Worm (Caenorhabditis elegans) whole organism, midembryonic: ENCODE measurements around the gene nhr-270.

Source experiments
- T22C8.4 ChIP-seq: fragments of 200-800 bp; sonication (Bioruptor generic); IDR thresholded peaks from 2 replicates; pipeline ENCODE4 v1.3.6; 2022; ENCODE audit warnings: missing genetic modification characterization, missing compliant biosample characterization
- cog-1 ChIP-seq: sonication (generic microtip); optimal IDR thresholded peaks from 2 replicates; lab custom pipeline; 2016; ENCODE audit warnings: missing genetic modification characterization, missing compliant biosample characterization
- flt-1 ChIP-seq: fragments of 200-800 bp; sonication (Bioruptor generic); IDR thresholded peaks from 2 replicates; pipeline ENCODE4 v1.3.6; 2022; ENCODE audit warnings: missing genetic modification characterization, missing compliant biosample characterization
- klf-2 ChIP-seq: fragments of 200-800 bp; sonication (Bioruptor generic); conservative IDR thresholded peaks from 2 replicates; pipeline ENCODE4 v1.3.6; 2022; ENCODE audit warnings: missing genetic modification reagents, missing genetic modification characterization, missing compliant biosample characterization
- med-1 ChIP-seq: sonication (generic microtip); optimal IDR thresholded peaks from 2 replicates; lab custom pipeline; 2017; ENCODE audit warnings: missing genetic modification characterization, mild to moderate bottlenecking, missing compliant biosample characterization, antibody characterized with exemption, missing genetic modification reagents; ENCODE audit not compliant: insufficient read depth
- ref-1 ChIP-seq: fragments of 200-800 bp; sonication (Bioruptor generic); conservative IDR thresholded peaks from 2 replicates; pipeline ENCODE4 v1.3.6; 2022; ENCODE audit warnings: missing genetic modification reagents, missing genetic modification characterization, missing compliant biosample characterization
- tab-1 ChIP-seq: fragments of 200-800 bp; sonication (Bioruptor generic); IDR thresholded peaks from 2 replicates; pipeline ENCODE4 v1.3.6; 2022; ENCODE audit warnings: missing genetic modification characterization, missing compliant biosample characterization
- ztf-23 ChIP-seq: fragments of 200-800 bp; sonication (Bioruptor generic); IDR thresholded peaks from 2 replicates; pipeline ENCODE4 v1.3.6; 2022; ENCODE audit warnings: missing genetic modification reagents, missing genetic modification characterization, missing compliant biosample characterization
- ztf-29 ChIP-seq: fragments of 200-800 bp; sonication (Bioruptor generic); IDR thresholded peaks from 2 replicates; pipeline ENCODE4 v1.3.6; 2022; ENCODE audit warnings: missing genetic modification reagents, missing genetic modification characterization, missing compliant biosample characterization

The nhr-270 gene

ce11 chrV:800271-800670 is 4.3 kb downstream of the nhr-270 start:
- no peak for TF ChIP-seq ztf-23 (GFP tag; lab: Robert Waterston, UW)
- TF ChIP-seq cog-1 (tag; lab: Kevin White, UChicago), result no peak
- TF ChIP-seq flt-1, result no peak
- TF ChIP-seq klf-2 (GFP tag; lab: Robert Waterston, UW), result no peak
- TF ChIP-seq tab-1 (GFP tag; lab: Robert Waterston, UW), result no peak
- TF ChIP-seq T22C8.4 (GFP tag; lab: Robert Waterston, UW), result no peak
- no peak for TF ChIP-seq ztf-29
- no peak for TF ChIP-seq ref-1 (GFP tag; lab: Robert Waterston, UW)
- TF ChIP-seq med-1, result no peak

- no peak for TF ChIP-seq ref-1 (GFP tag; lab: Robert Waterston, UW)
- TF ChIP-seq cog-1 (tag; lab: Kevin White, UChicago), result no peak
- TF ChIP-seq klf-2 (GFP tag; lab: Robert Waterston, UW), result no peak
- TF ChIP-seq med-1, result no peak
- no peak for TF ChIP-seq T22C8.4 (GFP tag; lab: Robert Waterston, UW)
- no peak for TF ChIP-seq flt-1
- TF ChIP-seq ztf-29, result no peak
- TF ChIP-seq ztf-23 (GFP tag; lab: Robert Waterston, UW), result no peak
- TF ChIP-seq tab-1 (GFP tag; lab: Robert Waterston, UW), result no peak
Measured at ce11 chrV:797241-797640, 7.3 kb downstream of the nhr-270 start.

- TF ChIP-seq med-1, result no peak
- TF ChIP-seq cog-1 (tag; lab: Kevin White, UChicago), result no peak
- TF ChIP-seq klf-2 (GFP tag; lab: Robert Waterston, UW), result no peak
- no peak for TF ChIP-seq ref-1 (GFP tag; lab: Robert Waterston, UW)
- no peak for TF ChIP-seq tab-1 (GFP tag; lab: Robert Waterston, UW)
- no peak for TF ChIP-seq ztf-23 (GFP tag; lab: Robert Waterston, UW)
- TF ChIP-seq ztf-29, result no peak
- no peak for TF ChIP-seq T22C8.4 (GFP tag; lab: Robert Waterston, UW)
- TF ChIP-seq flt-1, result no peak
Measured at ce11 chrV:794092-794491, 10.4 kb downstream of the nhr-270 start.

ce11 chrV:782432-782831 is 22.1 kb downstream of the nhr-270 start, which contains the start of gene srab-16:
Gene srab-16, plus strand, starts transcription at chrV:782732.
- TF ChIP-seq flt-1 (no peak), T22C8.4 (GFP tag; lab: Robert Waterston, UW) (no peak), cog-1 (tag; lab: Kevin White, UChicago) (no peak), med-1 (no peak), ztf-23 (GFP tag; lab: Robert Waterston, UW) (no peak), ztf-29 (no peak), tab-1 (GFP tag; lab: Robert Waterston, UW) (no peak), ref-1 (GFP tag; lab: Robert Waterston, UW) (no peak), klf-2 (GFP tag; lab: Robert Waterston, UW) (no peak)

ce11 chrV:779999-780398 is 24.5 kb downstream of the nhr-270 start, which contains the start of gene srbc-60:
Gene srbc-60, plus strand, starts transcription at chrV:780299.
- TF ChIP-seq tab-1 (GFP tag; lab: Robert Waterston, UW), result no peak
- TF ChIP-seq cog-1 (tag; lab: Kevin White, UChicago), result no peak
- TF ChIP-seq ztf-29, result no peak
- no peak for TF ChIP-seq ref-1 (GFP tag; lab: Robert Waterston, UW)
- no peak for TF ChIP-seq ztf-23 (GFP tag; lab: Robert Waterston, UW)
- no peak for TF ChIP-seq T22C8.4 (GFP tag; lab: Robert Waterston, UW)
- no peak for TF ChIP-seq flt-1
- no peak for TF ChIP-seq med-1
- no peak for TF ChIP-seq klf-2 (GFP tag; lab: Robert Waterston, UW)

- TF ChIP-seq klf-2 (GFP tag; lab: Robert Waterston, UW) (no peak), T22C8.4 (GFP tag; lab: Robert Waterston, UW) (no peak)
Measured at ce11 chrV:778339-778738, 26.2 kb downstream of the nhr-270 start, which contains the start of gene srbc-59. Gene srbc-59, plus strand, starts transcription at chrV:778639.

ce11 chrV:777285-777684 is 27.3 kb downstream of the nhr-270 start, which contains the start of gene R09E12.9:
Gene R09E12.9, plus strand, starts transcription at chrV:777600.
- TF ChIP-seq ref-1 (GFP tag; lab: Robert Waterston, UW) (no peak), tab-1 (GFP tag; lab: Robert Waterston, UW) (no peak), ztf-23 (GFP tag; lab: Robert Waterston, UW) (no peak), ztf-29 (no peak), klf-2 (GFP tag; lab: Robert Waterston, UW) (no peak), T22C8.4 (GFP tag; lab: Robert Waterston, UW) (no peak), med-1 (no peak), flt-1 (no peak), cog-1 (tag; lab: Kevin White, UChicago) (no peak)

- TF ChIP-seq med-1 (no peak), tab-1 (GFP tag; lab: Robert Waterston, UW) (no peak), cog-1 (tag; lab: Kevin White, UChicago) (no peak), flt-1 (no peak), klf-2 (GFP tag; lab: Robert Waterston, UW) (no peak), ztf-29 (no peak), ztf-23 (GFP tag; lab: Robert Waterston, UW) (no peak), T22C8.4 (GFP tag; lab: Robert Waterston, UW) (no peak), ref-1 (GFP tag; lab: Robert Waterston, UW) (no peak)
Measured at ce11 chrV:774875-775359, 29.6 kb downstream of the nhr-270 start, which contains the start of gene srbc-58. Gene srbc-58, plus strand, starts transcription at chrV:774995.

ce11 chrV:774341-774740 is 30.2 kb downstream of the nhr-270 start:
- TF ChIP-seq T22C8.4 (GFP tag; lab: Robert Waterston, UW), result no peak
- TF ChIP-seq med-1, result no peak
- no peak for TF ChIP-seq ztf-29
- TF ChIP-seq tab-1 (GFP tag; lab: Robert Waterston, UW), result no peak
- no peak for TF ChIP-seq ref-1 (GFP tag; lab: Robert Waterston, UW)
- TF ChIP-seq klf-2 (GFP tag; lab: Robert Waterston, UW), result no peak
- no peak for TF ChIP-seq flt-1
- TF ChIP-seq cog-1 (tag; lab: Kevin White, UChicago), result no peak
- TF ChIP-seq ztf-23 (GFP tag; lab: Robert Waterston, UW), result no peak

- TF ChIP-seq med-1 (peak; percentile 18), ref-1 (GFP tag; lab: Robert Waterston, UW) (no peak), cog-1 (tag; lab: Kevin White, UChicago) (peak; percentile 68)
Measured at ce11 chrV:773256-773655, 31.3 kb downstream of the nhr-270 start, which contains the start of gene sti-1. Gene sti-1, plus strand, starts transcription at chrV:773518.
